Fruit fly (Drosophila melanogaster): ENCODE measurements around the gene PIG-Q.

- TF ChIP-seq CG8478 (optimal IDR thresholded peaks at IDR 0.05), result no peak
- no peak for TF ChIP-seq psq (optimal IDR thresholded peaks at IDR 0.05)
- no peak for TF ChIP-seq pan (optimal IDR thresholded peaks at IDR 0.05)
These were observed at the start of gene PIG-Q, which contains the start of gene U2af50 for dm6 chrX:16358670-16359320.
